Worm (Caenorhabditis elegans): ENCODE measurements around the gene Y39A1A.3.

The Y39A1A.3 gene

ce11 chrIII:10580206-10580605 lies 16.1 kb downstream of the Y39A1A.3 start:
- TF ChIP-seq efl-1 (optimal IDR thresholded peaks at IDR 0.05) (no peak), efl-1 (GFP tag; optimal IDR thresholded peaks at IDR 0.05 in 1 of 2) (peak in 1 of 2 experiments; percentile 74), lin-14 (GFP tag; optimal IDR thresholded peaks at IDR 0.05) (peak; percentile 41), nhr-19 (GFP tag; conservative IDR thresholded peaks at IDR 0.05) (no peak), snpc-4 (tag; optimal IDR thresholded peaks at IDR 0.05) (peak; percentile 19), ceh-8 (GFP tag; optimal IDR thresholded peaks at IDR 0.05) (no peak)

ce11 chrIII:10578873-10579272 lies 17.4 kb downstream of the Y39A1A.3 start:
- TF ChIP-seq egl-13 (tag; optimal IDR thresholded peaks at IDR 0.05), result peak; percentile 76
- TF ChIP-seq unc-86 (tag; optimal IDR thresholded peaks at IDR 0.05), result peak; percentile 41
- TF ChIP-seq fkh-8 (tag; optimal IDR thresholded peaks at IDR 0.05), result peak; percentile 9
- peak; percentile 22 for TF ChIP-seq nhr-71 (tag; optimal IDR thresholded peaks at IDR 0.05)
- no peak for TF ChIP-seq vab-15 (tag; optimal IDR thresholded peaks at IDR 0.05)
- peak; percentile 57 for TF ChIP-seq lin-14 (GFP tag; optimal IDR thresholded peaks at IDR 0.05)

ce11 chrIII:10577782-10578181 lies 18.5 kb downstream of the Y39A1A.3 start:
- TF ChIP-seq mep-1 (tag; optimal IDR thresholded peaks at IDR 0.05) (peak; percentile 56), dpl-1 (GFP tag; optimal IDR thresholded peaks at IDR 0.05) (no peak), pax-3 (tag; optimal IDR thresholded peaks at IDR 0.05) (no peak), C04F5.9 (tag; optimal IDR thresholded peaks at IDR 0.05) (no peak), nhr-71 (tag; optimal IDR thresholded peaks at IDR 0.05) (no peak), lin-14 (GFP tag; optimal IDR thresholded peaks at IDR 0.05) (peak; percentile 76), nhr-85 (tag) (peak; percentile 65), mef-2 (tag; optimal IDR thresholded peaks at IDR 0.05) (no peak), nhr-20 (tag; optimal IDR thresholded peaks at IDR 0.05) (peak; percentile 26), pqm-1 (tag; optimal IDR thresholded peaks at IDR 0.05) (no peak), snu-23 (GFP tag; optimal IDR thresholded peaks at IDR 0.05) (peak; percentile 41), nhr-237 (tag; optimal IDR thresholded peaks at IDR 0.05) (no peak), xbp-1 (tag; optimal IDR thresholded peaks at IDR 0.05) (no peak), blmp-1 (tag; optimal IDR thresholded peaks at IDR 0.05) (peak; percentile 10), alr-1 (tag; optimal IDR thresholded peaks at IDR 0.05; ENCODE audit: borderline replicate concordance) (no peak)

- peak; percentile 4 for TF ChIP-seq snpc-4 (tag; optimal IDR thresholded peaks at IDR 0.05)
Measured at ce11 chrIII:10576316-10576715, 20.0 kb downstream of the Y39A1A.3 start.

- TF ChIP-seq lin-35 (GFP tag; optimal IDR thresholded peaks at IDR 0.05) (no peak), efl-1 (optimal IDR thresholded peaks at IDR 0.05) (no peak), efl-1 (GFP tag; optimal IDR thresholded peaks at IDR 0.05 in 1 of 2) (peak in 1 of 2 experiments; percentile 52)
Measured at ce11 chrIII:10575320-10575719, 21.0 kb downstream of the Y39A1A.3 start, which contains the start of gene Y45F3A.4. Gene Y45F3A.4, minus strand, starts transcription at chrIII:10575420.

ce11 chrIII:10569246-10569645 lies 27.0 kb downstream of the Y39A1A.3 start:
- TF ChIP-seq C16A3.4 (tag; optimal IDR thresholded peaks at IDR 0.05) (no peak), ceh-63 (GFP tag; optimal IDR thresholded peaks at IDR 0.05) (no peak), ceh-88 (GFP tag; IDR thresholded peaks at IDR 0.05) (no peak), nhr-90 (tag; optimal IDR thresholded peaks at IDR 0.05; ENCODE audit: poor library complexity) (no peak), xbp-1 (tag; optimal IDR thresholded peaks at IDR 0.05) (no peak), efl-1 (optimal IDR thresholded peaks at IDR 0.05) (no peak), efl-1 (GFP tag; optimal IDR thresholded peaks at IDR 0.05 in 1 of 2) (no peak), pag-3 (tag; optimal IDR thresholded peaks at IDR 0.05; ENCODE audit: borderline replicate concordance, insufficient read depth) (no peak), lin-15B (tag; optimal IDR thresholded peaks at IDR 0.05) (no peak), lir-3 (tag; optimal IDR thresholded peaks at IDR 0.05; ENCODE audit: poor library complexity) (no peak), elt-3 (tag; optimal IDR thresholded peaks at IDR 0.05) (no peak), unc-98 (GFP tag; IDR thresholded peaks at IDR 0.05) (no peak), nhr-11 (tag; optimal IDR thresholded peaks at IDR 0.05) (no peak), mdl-1 (tag; optimal IDR thresholded peaks at IDR 0.05) (no peak), dpl-1 (GFP tag; optimal IDR thresholded peaks at IDR 0.05) (no peak), zag-1 (tag; optimal IDR thresholded peaks at IDR 0.05) (no peak), rnt-1 (tag; optimal IDR thresholded peaks at IDR 0.05) (no peak), nhr-20 (tag; optimal IDR thresholded peaks at IDR 0.05) (no peak)

Measured in whole organism, L1 larva.